Worm (Caenorhabditis elegans) whole organism, young adult: ENCODE results near the gene M117.4.

Experiments used
- B0261.1 ChIP-seq: sonication (generic microtip); optimal IDR thresholded peaks from 2 replicates; lab custom pipeline; 2016; ENCODE audit warnings: mild to moderate bottlenecking, missing genetic modification characterization, moderate library complexity, missing compliant biosample characterization
- B0336.3 ChIP-seq: fragments of 200-800 bp; sonication (Bioruptor generic); IDR thresholded peaks from 2 replicates; pipeline ENCODE4 v1.3.6; 2022; ENCODE audit warnings: missing genetic modification characterization, missing compliant biosample characterization
- C17E4.6 ChIP-seq: fragments of 200-800 bp; sonication (Bioruptor generic); IDR thresholded peaks from 2 replicates; pipeline ENCODE4 v1.3.6; 2022; ENCODE audit warnings: missing genetic modification reagents, missing genetic modification characterization, missing compliant biosample characterization
- D2030.7 ChIP-seq: fragments of 200-800 bp; sonication (Bioruptor generic); IDR thresholded peaks from 2 replicates; pipeline ENCODE4 v1.3.6; 2022; ENCODE audit warnings: missing genetic modification reagents, missing genetic modification characterization, missing compliant biosample characterization
- F10E7.11 ChIP-seq: sonication (generic microtip); optimal IDR thresholded peaks from 2 replicates; lab custom pipeline; 2017; ENCODE audit warnings: mild to moderate bottlenecking, missing genetic modification characterization, moderate library complexity, missing compliant biosample characterization
- F55B11.4 ChIP-seq: sonication (generic microtip); optimal IDR thresholded peaks from 2 replicates; lab custom pipeline; 2016; ENCODE audit warnings: missing compliant biosample characterization, missing genetic modification characterization, borderline replicate concordance; ENCODE audit not compliant: insufficient read depth
- F57A8.1 ChIP-seq: fragments of 200-800 bp; sonication (Bioruptor generic); optimal IDR thresholded peaks from 2 replicates; lab custom pipeline; 2018; ENCODE audit warnings: mild to moderate bottlenecking, missing genetic modification characterization, moderate library complexity, missing compliant biosample characterization
- T26A5.8 ChIP-seq: sonication (generic microtip); optimal IDR thresholded peaks from 2 replicates; lab custom pipeline; 2016; ENCODE audit warnings: missing genetic modification characterization, missing compliant biosample characterization
- Y53F4B.3 ChIP-seq: fragments of 200-800 bp; sonication (Bioruptor generic); IDR thresholded peaks from 2 replicates; pipeline ENCODE4 v1.3.6; 2022; ENCODE audit warnings: missing genetic modification reagents, missing genetic modification characterization, missing compliant biosample characterization
- Y67H2A.10 ChIP-seq: fragments of 200-800 bp; sonication (Bioruptor generic); conservative IDR thresholded peaks from 2 replicates; pipeline ENCODE4 v1.3.6; 2022; ENCODE audit warnings: missing genetic modification reagents, missing genetic modification characterization, missing compliant biosample characterization
- ama-1 ChIP-seq, 3 experiments: fragments of 150-350 bp in 1 of 3; sonication (generic microtip) in 2 of 3; optimal IDR thresholded peaks; 2 replicates each; lab custom pipeline; 2014 to 2018; ENCODE audit warnings: missing biosample characterization in 2 of 3, missing genetic modification characterization in 2 of 3, missing genetic modification reagents in 2 of 3
- athp-1 ChIP-seq: sonication (generic microtip); optimal IDR thresholded peaks from 2 replicates; lab custom pipeline; 2017; ENCODE audit warnings: mild to moderate bottlenecking, missing genetic modification characterization, missing compliant biosample characterization
- attf-3 ChIP-seq: fragments of 200-800 bp; sonication (Bioruptor generic); conservative IDR thresholded peaks from 2 replicates; pipeline ENCODE4 v1.3.6; 2022; ENCODE audit warnings: missing genetic modification reagents, missing genetic modification characterization, missing compliant biosample characterization
- attf-6 ChIP-seq: fragments of 200-800 bp; sonication (Bioruptor generic); IDR thresholded peaks from 2 replicates; pipeline ENCODE4 v1.3.6; 2022; ENCODE audit warnings: missing genetic modification reagents, missing genetic modification characterization, missing compliant biosample characterization
- ccch-3 ChIP-seq: fragments of 200-800 bp; sonication (Bioruptor generic); optimal IDR thresholded peaks from 2 replicates; lab custom pipeline; 2018; ENCODE audit warnings: mild to moderate bottlenecking, missing genetic modification characterization, missing compliant biosample characterization
- ceh-27 ChIP-seq: fragments of 200-800 bp; sonication (Bioruptor generic); optimal IDR thresholded peaks from 2 replicates; lab custom pipeline; 2018; ENCODE audit warnings: mild to moderate bottlenecking, missing genetic modification characterization, moderate library complexity, missing compliant biosample characterization
- ceh-58 ChIP-seq: fragments of 200-800 bp; sonication (Bioruptor generic); IDR thresholded peaks from 2 replicates; pipeline ENCODE4 v1.3.6; 2022; ENCODE audit warnings: missing genetic modification characterization, missing compliant biosample characterization
- ceh-79 ChIP-seq: sonication (generic microtip); optimal IDR thresholded peaks from 2 replicates; lab custom pipeline; 2017; ENCODE audit warnings: mild to moderate bottlenecking, missing genetic modification characterization, missing compliant biosample characterization
- ceh-91 ChIP-seq: fragments of 200-800 bp; sonication (Bioruptor generic); IDR thresholded peaks from 2 replicates; pipeline ENCODE4 v1.3.6; 2022; ENCODE audit warnings: missing genetic modification reagents, missing genetic modification characterization, missing compliant biosample characterization
- chd-7 ChIP-seq: sonication (generic microtip); optimal IDR thresholded peaks from 2 replicates; lab custom pipeline; 2016; ENCODE audit warnings: mild to moderate bottlenecking, missing genetic modification characterization, moderate library complexity, missing compliant biosample characterization
- die-1 ChIP-seq: sonication (generic microtip); optimal IDR thresholded peaks from 2 replicates; lab custom pipeline; 2016; ENCODE audit warnings: missing genotype, mild to moderate bottlenecking, missing genetic modification characterization, missing compliant biosample characterization
- dox-1 ChIP-seq: fragments of 200-800 bp; sonication (Bioruptor generic); IDR thresholded peaks from 2 replicates; pipeline ENCODE4 v1.3.6; 2022; ENCODE audit warnings: missing genetic modification reagents, missing genetic modification characterization, missing compliant biosample characterization
- egl-18 ChIP-seq: fragments of 200-800 bp; sonication (Bioruptor generic); IDR thresholded peaks from 2 replicates; pipeline ENCODE4 v1.3.6; 2022; ENCODE audit warnings: missing genetic modification reagents, missing genetic modification characterization, missing compliant biosample characterization
- egl-44 ChIP-seq: fragments of 200-800 bp; sonication (Bioruptor generic); IDR thresholded peaks from 2 replicates; pipeline ENCODE4 v1.3.6; 2022; ENCODE audit warnings: missing genetic modification reagents, missing genetic modification characterization, missing compliant biosample characterization
- egrh-3 ChIP-seq: fragments of 200-800 bp; sonication (Bioruptor generic); IDR thresholded peaks from 2 replicates; pipeline ENCODE4 v1.3.6; 2022; ENCODE audit warnings: missing genetic modification reagents, missing genetic modification characterization, missing compliant biosample characterization
- ekl-4 ChIP-seq: fragments of 200-800 bp; sonication (Bioruptor generic); IDR thresholded peaks from 2 replicates; pipeline ENCODE4 v1.3.6; 2022; ENCODE audit warnings: missing genetic modification reagents, missing genetic modification characterization, missing compliant biosample characterization
- gei-17 ChIP-seq: fragments of 200-800 bp; sonication (Bioruptor generic); optimal IDR thresholded peaks from 2 replicates; lab custom pipeline; 2018; ENCODE audit warnings: mild to moderate bottlenecking, missing genetic modification characterization, missing compliant biosample characterization
- hlh-12 ChIP-seq: sonication (generic microtip); optimal IDR thresholded peaks from 2 replicates; lab custom pipeline; 2016; ENCODE audit warnings: missing genetic modification characterization, missing compliant biosample characterization
- hmg-20 ChIP-seq: fragments of 200-800 bp; sonication (Bioruptor generic); IDR thresholded peaks from 2 replicates; pipeline ENCODE4 v1.3.6; 2022; ENCODE audit warnings: missing genetic modification reagents, missing genetic modification characterization, missing compliant biosample characterization
- hrde-1 ChIP-seq: sonication (generic microtip); optimal IDR thresholded peaks from 2 replicates; lab custom pipeline; 2016; ENCODE audit warnings: missing genetic modification characterization, mild to moderate bottlenecking, missing compliant biosample characterization, moderate library complexity, missing genotype, missing genetic modification reagents, borderline replicate concordance
- lin-35 ChIP-seq, 3 experiments: fragments of 150-350 bp in 2 of 3; sonication (generic microtip) in 1 of 3; optimal IDR thresholded peaks; 2 replicates each; lab custom pipeline; 2014 to 2018; ENCODE audit warnings: missing biosample characterization in 3 of 3, missing genetic modification characterization in 3 of 3, missing genetic modification reagents in 3 of 3
- mel-28 ChIP-seq: sonication (generic microtip); optimal IDR thresholded peaks from 2 replicates; lab custom pipeline; 2016; ENCODE audit warnings: borderline replicate concordance, mild to moderate bottlenecking, missing genetic modification characterization, missing compliant biosample characterization
- mes-4 ChIP-seq: sonication (generic microtip); optimal IDR thresholded peaks from 2 replicates; lab custom pipeline; 2016; ENCODE audit warnings: missing genotype, missing genetic modification characterization, missing compliant biosample characterization
- nfya-2 ChIP-seq: fragments of 200-800 bp; sonication (Bioruptor generic); IDR thresholded peaks from 2 replicates; pipeline ENCODE4 v1.3.6; 2022; ENCODE audit warnings: missing genetic modification reagents, missing genetic modification characterization, missing compliant biosample characterization
- nhr-120 ChIP-seq: fragments of 200-800 bp; sonication (Bioruptor generic); IDR thresholded peaks from 2 replicates; pipeline ENCODE4 v1.3.6; 2022; ENCODE audit warnings: missing genetic modification characterization, missing compliant biosample characterization
- rpc-1 ChIP-seq, 2 experiments: fragments of 150-350 bp in 1 of 2; sonication (generic microtip) in 1 of 2; optimal IDR thresholded peaks; 2 replicates each; lab custom pipeline; 2014 to 2018; ENCODE audit warnings: missing biosample characterization in 1 of 2, missing genetic modification characterization in 1 of 2, missing genetic modification reagents in 1 of 2, missing genotype in 1 of 2
- snpc-1.3 ChIP-seq: sonication (generic microtip); optimal IDR thresholded peaks from 2 replicates; lab custom pipeline; 2017; ENCODE audit warnings: missing genetic modification characterization, mild to moderate bottlenecking, missing compliant biosample characterization, antibody characterized with exemption, moderate library complexity, missing genotype, missing genetic modification reagents; ENCODE audit not compliant: insufficient read depth
- snpc-3.4 ChIP-seq: sonication (generic microtip); optimal IDR thresholded peaks from 2 replicates; lab custom pipeline; 2017; ENCODE audit warnings: missing genetic modification characterization, mild to moderate bottlenecking, missing compliant biosample characterization, antibody characterized with exemption, moderate library complexity, missing genotype, missing genetic modification reagents
- somi-1 ChIP-seq: fragments of 200-800 bp; sonication (Bioruptor generic); optimal IDR thresholded peaks from 2 replicates; lab custom pipeline; 2018; ENCODE audit warnings: mild to moderate bottlenecking, missing genetic modification characterization, missing compliant biosample characterization
- tlf-1 ChIP-seq: fragments of 200-800 bp; sonication (Bioruptor generic); optimal IDR thresholded peaks from 2 replicates; lab custom pipeline; 2018; ENCODE audit warnings: mild to moderate bottlenecking, missing genetic modification characterization, missing compliant biosample characterization
- unc-130 ChIP-seq: sonication (generic microtip); optimal IDR thresholded peaks from 2 replicates; lab custom pipeline; 2016; ENCODE audit warnings: missing genetic modification reagents, missing genetic modification characterization, missing compliant biosample characterization
- xnd-1 ChIP-seq: sonication (generic microtip); optimal IDR thresholded peaks from 2 replicates; lab custom pipeline; 2016; ENCODE audit warnings: missing genotype, missing genetic modification reagents, missing genetic modification characterization, missing compliant biosample characterization
- ztf-18 ChIP-seq: sonication (generic microtip); optimal IDR thresholded peaks from 2 replicates; lab custom pipeline; 2016; ENCODE audit warnings: missing genotype, mild to moderate bottlenecking, missing genetic modification characterization, missing compliant biosample characterization
- ztf-25 ChIP-seq: fragments of 200-800 bp; sonication (Bioruptor generic); IDR thresholded peaks from 2 replicates; pipeline ENCODE4 v1.3.6; 2022; ENCODE audit warnings: missing genetic modification reagents, missing genetic modification characterization, missing compliant biosample characterization
- ztf-3 ChIP-seq: fragments of 200-800 bp; sonication (Bioruptor generic); optimal IDR thresholded peaks from 2 replicates; lab custom pipeline; 2018; ENCODE audit warnings: mild to moderate bottlenecking, missing genetic modification characterization, missing compliant biosample characterization

M117.4 gene

ce11 chrIV:11820067-11820913 lies 13.1 kb downstream of the M117.4 start (continued):
- TF ChIP-seq xnd-1 (tag; lab: Kevin White, UChicago) (peak; percentile 33), egl-18 (GFP tag; lab: Robert Waterston, UW) (no peak), B0336.3 (GFP tag; lab: Robert Waterston, UW) (peak; percentile 72), ztf-18 (no peak), ccch-3 (GFP tag; lab: Kevin White, UChicago) (no peak), ztf-25 (GFP tag; lab: Robert Waterston, UW) (peak; percentile 79; the same call in 1 of the 2 replicates), snpc-1.3 (tag; lab: Kevin White, UChicago) (no peak), athp-1 (tag; lab: Kevin White, UChicago) (peak; percentile 79), gei-17 (GFP tag; lab: Kevin White, UChicago) (no peak), hrde-1 (tag; lab: Kevin White, UChicago) (peak; percentile 60), ceh-91 (no peak), ama-1 (optimal IDR thresholded peaks at IDR 0.05; lab: Kevin White, UChicago) (no peak), ama-1 (GFP tag; optimal IDR thresholded peaks at IDR 0.05; lab: Kevin White, UChicago) (peak; percentile 53 to 55), rpc-1 (optimal IDR thresholded peaks at IDR 0.05; lab: Kevin White, UChicago) (no peak), rpc-1 (tag; optimal IDR thresholded peaks at IDR 0.05; lab: Kevin White, UChicago) (no peak), attf-3 (GFP tag; lab: Robert Waterston, UW) (0 out of 2 replicates have a peak, but pooled peaks have one; percentile 27), F57A8.1 (GFP tag; lab: Kevin White, UChicago) (no peak), F10E7.11 (tag; lab: Kevin White, UChicago) (no peak), mes-4 (no peak), ceh-58 (GFP tag; lab: Robert Waterston, UW) (peak; percentile 63; the same call in 1 of the 2 replicates), tlf-1 (peak; percentile 46), Y67H2A.10 (GFP tag; lab: Robert Waterston, UW) (no peak), F55B11.4 (no peak), nfya-2 (GFP tag; lab: Robert Waterston, UW) (no peak), ekl-4 (GFP tag; lab: Robert Waterston, UW) (peak; percentile 61; the same call in 1 of the 2 replicates), C17E4.6 (GFP tag; lab: Robert Waterston, UW) (no peak), hlh-12 (no peak), unc-130 (GFP tag; lab: Kevin White, UChicago) (peak; percentile 42), B0261.1 (tag; lab: Kevin White, UChicago) (no peak), hmg-20 (no peak), T26A5.8 (tag; lab: Kevin White, UChicago) (no peak), attf-6 (GFP tag; lab: Robert Waterston, UW) (peak; percentile 64), ceh-27 (no peak), mel-28 (tag; lab: Kevin White, UChicago) (no peak), snpc-3.4 (tag; lab: Kevin White, UChicago) (peak; percentile 64), dox-1 (GFP tag; lab: Robert Waterston, UW) (0 out of 2 replicates have a peak, but pooled peaks have one; percentile 22), ceh-79 (tag; lab: Kevin White, UChicago) (peak; percentile 58), nhr-120 (GFP tag; lab: Robert Waterston, UW) (no peak), lin-35 (GFP tag; optimal IDR thresholded peaks at IDR 0.05; lab: Kevin White, UChicago) (peak in 2 of 3 experiments; percentile 31 to 66), die-1 (tag; lab: Kevin White, UChicago) (no peak), egrh-3 (no peak), D2030.7 (peak; percentile 27), egl-44 (GFP tag; lab: Robert Waterston, UW) (0 out of 2 replicates have a peak, but pooled peaks have one; percentile 7), Y53F4B.3 (no peak), chd-7 (peak; percentile 14), somi-1 (GFP tag; lab: Kevin White, UChicago) (no peak), ztf-3 (GFP tag; lab: Kevin White, UChicago) (no peak)
